Comparison of ENCODE assay signal across 3 fruit fly cellular contexts in the genomic region with DNA sequence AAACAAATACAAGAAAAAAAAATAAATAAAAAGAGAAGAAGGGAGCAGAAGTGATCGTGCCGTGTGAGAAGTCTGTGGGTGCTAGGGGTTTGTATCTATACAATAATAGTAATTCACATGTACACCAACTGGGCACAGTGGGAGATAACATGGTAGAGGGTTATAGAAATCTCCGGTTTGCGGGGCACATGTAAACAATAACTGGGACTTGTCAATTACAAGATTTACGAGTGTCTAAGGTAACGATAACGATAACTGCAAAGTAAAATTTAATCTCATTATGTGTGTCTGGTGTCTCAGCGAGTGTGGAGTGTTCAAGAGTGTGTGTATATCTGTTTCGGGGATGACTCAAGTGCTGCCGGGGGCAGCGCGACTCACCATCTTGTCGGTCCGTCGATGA.
TF ChIP-seq lines count a peak whose summit lies in the region.

No protein-coding gene starts in this region.

- TF ChIP-seq CTCF in whole organism, embryonic (GFP tag; optimal IDR thresholded peaks at IDR 0.05; lab: Kevin White, UChicago) = no peak

TF ChIP-seq in whole organism, adult, 20 proteins besides CTCF, POLR2A, EP300 and RAD21:
- TF ChIP-seq Hr96 (GFP tag; optimal IDR thresholded peaks at IDR 0.05; lab: Kevin White, UChicago) (no peak), cnc (optimal IDR thresholded peaks at IDR 0.05; lab: Kevin White, UChicago) (no peak), cic (GFP tag; optimal IDR thresholded peaks at IDR 0.05; lab: Kevin White, UChicago) (peak; percentile 88), tj (GFP tag; optimal IDR thresholded peaks at IDR 0.05; lab: Kevin White, UChicago) (no peak), Mnt (GFP tag; optimal IDR thresholded peaks at IDR 0.05; lab: Kevin White, UChicago) (peak; percentile 54), bab1 (GFP tag; optimal IDR thresholded peaks at IDR 0.05; lab: Kevin White, UChicago) (no peak), toe (GFP tag; optimal IDR thresholded peaks at IDR 0.05; lab: Kevin White, UChicago) (no peak), CG33017 (tag; optimal IDR thresholded peaks at IDR 0.05; lab: Kevin White, UChicago) (no peak), CG7045 (GFP tag; optimal IDR thresholded peaks at IDR 0.05; lab: Kevin White, UChicago) (no peak)

TF ChIP-seq in whole organism, embryonic, 481 proteins besides CTCF, POLR2A, EP300 and RAD21:
- TF ChIP-seq cg (GFP tag; optimal IDR thresholded peaks at IDR 0.05; lab: Kevin White, UChicago) (peak; percentile 11), Eip74EF (GFP tag; optimal IDR thresholded peaks at IDR 0.05; lab: Kevin White, UChicago) (no peak), caup (GFP tag; optimal IDR thresholded peaks at IDR 0.05; lab: Kevin White, UChicago; ENCODE audit: severe bottlenecking) (peak; percentile 64), exex (tag; optimal IDR thresholded peaks at IDR 0.05; lab: Kevin White, UChicago) (peak; percentile 89), CG13624 (GFP tag; optimal IDR thresholded peaks at IDR 0.05; lab: Kevin White, UChicago) (no peak), cwo (GFP tag; optimal IDR thresholded peaks at IDR 0.05; lab: Kevin White, UChicago) (peak; percentile 3), grn (GFP tag; optimal IDR thresholded peaks at IDR 0.05; lab: Kevin White, UChicago) (peak; percentile 45), mirr (GFP tag; optimal IDR thresholded peaks at IDR 0.05; lab: Kevin White, UChicago) (peak; percentile 82), CG34376 (GFP tag; optimal IDR thresholded peaks at IDR 0.05; lab: Kevin White, UChicago) (peak; percentile 42), CG5953 (GFP tag; IDR thresholded peaks at IDR 0.05; lab: Robert Waterston, UW) (no peak), CG4404 (GFP tag; IDR thresholded peaks at IDR 0.05; lab: Robert Waterston, UW) (no peak), sug (tag; optimal IDR thresholded peaks at IDR 0.05; lab: Kevin White, UChicago) (peak; percentile 39), CG10543 (GFP tag; optimal IDR thresholded peaks at IDR 0.05; lab: Kevin White, UChicago) (peak; percentile 14), HmgD (GFP tag; optimal IDR thresholded peaks at IDR 0.05; lab: Kevin White, UChicago) (no peak), pum (GFP tag; optimal IDR thresholded peaks at IDR 0.05; lab: Kevin White, UChicago) (no peak), CG16813 (GFP tag; IDR thresholded peaks at IDR 0.05; lab: Robert Waterston, UW; ENCODE audit: partially characterized antibody) (0 out of 3 replicates have a peak, but pooled peaks have one; percentile 14)

TF ChIP-seq in whole organism, prepupa, 60 proteins besides CTCF, POLR2A, EP300 and RAD21:
- TF ChIP-seq fkh (GFP tag; optimal IDR thresholded peaks at IDR 0.05; lab: Kevin White, UChicago) (peak; percentile 61), Sox14 (GFP tag; optimal IDR thresholded peaks at IDR 0.05; lab: Kevin White, UChicago) (no peak), svp (GFP tag; lab: Kevin White, UChicago) (peak; percentile 58)
